Fruit fly (Drosophila melanogaster): ENCODE data around the gene Sas10.

Sas10 gene

dm6 chrX:5311838-5312339 lies 5.3 kb upstream of the Sas10 start, which contains the start of the genes TrxT and dhd (continued):
- peak; percentile 45 for TF ChIP-seq BEAF-32 (GFP tag; optimal IDR thresholded peaks at IDR 0.05)
- no peak for TF ChIP-seq fd64A (GFP tag; optimal IDR thresholded peaks at IDR 0.05)
- TF ChIP-seq Hr51 (GFP tag; optimal IDR thresholded peaks at IDR 0.05), result no peak
- peak; percentile 6 for TF ChIP-seq CG13424 (tag; optimal IDR thresholded peaks at IDR 0.05)
- TF ChIP-seq gt (GFP tag; IDR thresholded peaks at IDR 0.05), result no peak
- TF ChIP-seq CG9797 (GFP tag; optimal IDR thresholded peaks at IDR 0.05), result no peak
- no peak for TF ChIP-seq CG18011 (GFP tag; optimal IDR thresholded peaks at IDR 0.05)
- no peak for TF ChIP-seq CG4820 (GFP tag; optimal IDR thresholded peaks at IDR 0.05)
- TF ChIP-seq Opbp (GFP tag; IDR thresholded peaks at IDR 0.05; ENCODE audit: partially characterized antibody), result peak; percentile 64; the same call in 2 of the 3 replicates
- 0 out of 2 replicates have a peak, but pooled peaks have one; percentile 29 for TF ChIP-seq Atf6 (GFP tag; IDR thresholded peaks at IDR 0.05)
- TF ChIP-seq CG7987 (GFP tag; optimal IDR thresholded peaks at IDR 0.05), result peak; percentile 48
- no peak for TF ChIP-seq CG4404 (GFP tag; IDR thresholded peaks at IDR 0.05)
- TF ChIP-seq bab2 (GFP tag; optimal IDR thresholded peaks at IDR 0.05), result peak; percentile 12
- TF ChIP-seq CG30020 (tag; optimal IDR thresholded peaks at IDR 0.05), result no peak
- no peak for TF ChIP-seq CG2889 (GFP tag; IDR thresholded peaks at IDR 0.05)
- TF ChIP-seq PHDP (tag; optimal IDR thresholded peaks at IDR 0.05), result no peak
- no peak for TF ChIP-seq usp (GFP tag; optimal IDR thresholded peaks at IDR 0.05)
- TF ChIP-seq CG2199 (GFP tag; IDR thresholded peaks at IDR 0.05), result no peak
- no peak for TF ChIP-seq repo (GFP tag; optimal IDR thresholded peaks at IDR 0.05)
- no peak for TF ChIP-seq CG6654 (GFP tag; optimal IDR thresholded peaks at IDR 0.05)
- no peak for TF ChIP-seq CG3065 (GFP tag; optimal IDR thresholded peaks at IDR 0.05)
- TF ChIP-seq sens-2 (GFP tag; IDR thresholded peaks at IDR 0.05), result no peak
- no peak for TF ChIP-seq CG14860 (GFP tag; IDR thresholded peaks at IDR 0.05; ENCODE audit: partially characterized antibody)
- TF ChIP-seq dmrt11E (tag; optimal IDR thresholded peaks at IDR 0.05), result peak; percentile 28
- no peak for TF ChIP-seq lbe (GFP tag; optimal IDR thresholded peaks at IDR 0.05)
- TF ChIP-seq Chrac-16 (GFP tag; optimal IDR thresholded peaks at IDR 0.05), result no peak
- no peak for TF ChIP-seq salm (tag; optimal IDR thresholded peaks at IDR 0.05)
- TF ChIP-seq MTF-1 (GFP tag; optimal IDR thresholded peaks at IDR 0.05; ENCODE audit: borderline replicate concordance), result peak; percentile 33
- peak; percentile 14 for TF ChIP-seq ewg (GFP tag; optimal IDR thresholded peaks at IDR 0.05)
- TF ChIP-seq ato (GFP tag; IDR thresholded peaks at IDR 0.05; ENCODE audit: partially characterized antibody), result peak; percentile 47; the same call in 1 of the 2 replicates
- peak; percentile 19 for TF ChIP-seq NC2β (GFP tag; optimal IDR thresholded peaks at IDR 0.05)
- no peak for TF ChIP-seq odd (GFP tag; optimal IDR thresholded peaks at IDR 0.05)
- TF ChIP-seq CG2202 (tag; optimal IDR thresholded peaks at IDR 0.05), result no peak
- TF ChIP-seq ac (GFP tag; optimal IDR thresholded peaks at IDR 0.05), result no peak
- TF ChIP-seq CG14014 (GFP tag; IDR thresholded peaks at IDR 0.05), result 0 out of 2 replicates have a peak, but pooled peaks have one; percentile 34
- no peak for TF ChIP-seq CG17568 (GFP tag; optimal IDR thresholded peaks at IDR 0.05)
- TF ChIP-seq CG12155 (GFP tag; optimal IDR thresholded peaks at IDR 0.05), result no peak
- TF ChIP-seq dpn (GFP tag; optimal IDR thresholded peaks at IDR 0.05), result no peak
- no peak for TF ChIP-seq CG7745 (tag; optimal IDR thresholded peaks at IDR 0.05)
- TF ChIP-seq psq (GFP tag; optimal IDR thresholded peaks at IDR 0.05), result no peak
- TF ChIP-seq caup (GFP tag; optimal IDR thresholded peaks at IDR 0.05; ENCODE audit: severe bottlenecking), result peak; percentile 50
- TF ChIP-seq insv (GFP tag; optimal IDR thresholded peaks at IDR 0.05), result no peak
- no peak for TF ChIP-seq Gsc (GFP tag; IDR thresholded peaks at IDR 0.05)
- TF ChIP-seq ab (GFP tag; optimal IDR thresholded peaks at IDR 0.05), result no peak
- no peak for TF ChIP-seq CG3407 (GFP tag; optimal IDR thresholded peaks at IDR 0.05)
- TF ChIP-seq scrt (GFP tag; optimal IDR thresholded peaks at IDR 0.05), result no peak
- peak; percentile 69 for TF ChIP-seq E2f1 (GFP tag; IDR thresholded peaks at IDR 0.05)
- peak; percentile 48 for TF ChIP-seq jumu (GFP tag; optimal IDR thresholded peaks at IDR 0.05)
- TF ChIP-seq CG6791 (GFP tag; IDR thresholded peaks at IDR 0.05; ENCODE audit: partially characterized antibody), result peak; percentile 70
- peak; percentile 7 for TF ChIP-seq CrebB (tag; optimal IDR thresholded peaks at IDR 0.05)

All from whole organism, embryonic.